Worm (Caenorhabditis elegans) whole organism, L4 larva: ENCODE data around the gene R12C12.6.

Experiments
- F49E8.2 ChIP-seq: sonication (generic microtip); optimal IDR thresholded peaks from 2 replicates; lab custom pipeline; 2016; ENCODE audit warnings: missing compliant biosample characterization, mild to moderate bottlenecking, missing genetic modification characterization, borderline replicate concordance
- ama-1 ChIP-seq: fragments of 150-350 bp; optimal IDR thresholded peaks from 2 replicates; lab custom pipeline; 2014; ENCODE audit warnings: inconsistent platforms, mixed read lengths
- ceh-28 ChIP-seq: fragments of 150-350 bp; optimal IDR thresholded peaks from 2 replicates; lab custom pipeline; 2014; ENCODE audit warnings: missing biosample characterization, missing genetic modification reagents, missing genetic modification characterization
- daf-12 ChIP-seq: fragments of 150-350 bp; optimal IDR thresholded peaks from 2 replicates; lab custom pipeline; 2014; ENCODE audit warnings: missing biosample characterization, missing genetic modification reagents, missing genetic modification characterization
- fkh-10 ChIP-seq: fragments of 150-350 bp; optimal IDR thresholded peaks from 2 replicates; lab custom pipeline; 2014; ENCODE audit warnings: missing biosample characterization, missing genetic modification reagents, missing genetic modification characterization
- fos-1 ChIP-seq: fragments of 150-350 bp; optimal IDR thresholded peaks from 2 replicates; lab custom pipeline; 2014; ENCODE audit warnings: missing biosample characterization, missing genetic modification characterization
- lsy-2 ChIP-seq, 2 experiments: fragments of 150-350 bp in 1 of 2; sonication (generic microtip) in 1 of 2; optimal IDR thresholded peaks; 2 replicates each; lab custom pipeline; 2014 to 2017; ENCODE audit warnings: missing biosample characterization in 2 of 2, missing genetic modification characterization in 2 of 2
- nhr-6 ChIP-seq: fragments of 150-350 bp; optimal IDR thresholded peaks from 2 replicates; lab custom pipeline; 2014; ENCODE audit warnings: missing biosample characterization, missing genetic modification characterization
- pqm-1 ChIP-seq: sonication (generic microtip); optimal IDR thresholded peaks from 2 replicates; lab custom pipeline; 2017; ENCODE audit warnings: missing biosample characterization, missing genetic modification characterization
- sdz-12 ChIP-seq: fragments of 200-800 bp; sonication (Bioruptor generic); optimal IDR thresholded peaks from 2 replicates; lab custom pipeline; 2018; ENCODE audit warnings: mild to moderate bottlenecking, missing genetic modification characterization, missing compliant biosample characterization
- set-16 ChIP-seq: fragments of 200-800 bp; sonication (Bioruptor generic); IDR thresholded peaks from 2 replicates; pipeline ENCODE4 v1.3.6; 2022; ENCODE audit warnings: missing genetic modification reagents, missing genetic modification characterization, missing compliant biosample characterization
- spr-1 ChIP-seq: sonication (generic microtip); optimal IDR thresholded peaks from 2 replicates; lab custom pipeline; 2016; ENCODE audit warnings: mild to moderate bottlenecking, missing genetic modification characterization, missing compliant biosample characterization
- zag-1 ChIP-seq: fragments of 150-350 bp; optimal IDR thresholded peaks from 2 replicates; lab custom pipeline; 2014; ENCODE audit warnings: missing biosample characterization, missing genetic modification characterization
- ztf-11 ChIP-seq: fragments of 150-350 bp; optimal IDR thresholded peaks from 2 replicates; lab custom pipeline; 2014; ENCODE audit warnings: missing biosample characterization, missing genetic modification characterization

ce11 chrII:6031106-6031505 is 16.6 kb downstream of the R12C12.6 start, which contains the start of gene frpr-16:
- TF ChIP-seq nhr-6 (no peak), set-16 (GFP tag; lab: Robert Waterston, UW) (no peak), ceh-28 (no peak), pqm-1 (tag; lab: Kevin White, UChicago) (no peak), lsy-2 (tag; optimal IDR thresholded peaks at IDR 0.05; lab: Kevin White, UChicago) (no peak), fos-1 (tag; lab: Kevin White, UChicago) (no peak), sdz-12 (GFP tag; lab: Kevin White, UChicago) (no peak), zag-1 (tag; lab: Kevin White, UChicago) (no peak), ztf-11 (tag; lab: Kevin White, UChicago) (no peak), daf-12 (tag; lab: Kevin White, UChicago) (no peak), spr-1 (tag; lab: Kevin White, UChicago) (no peak), ama-1 (lab: Kevin White, UChicago) (no peak), F49E8.2 (tag; lab: Kevin White, UChicago) (no peak), fkh-10 (no peak)
